Worm (Caenorhabditis elegans): ENCODE measurements around the gene F42D1.4.

Gene F42D1.4

DNA sequence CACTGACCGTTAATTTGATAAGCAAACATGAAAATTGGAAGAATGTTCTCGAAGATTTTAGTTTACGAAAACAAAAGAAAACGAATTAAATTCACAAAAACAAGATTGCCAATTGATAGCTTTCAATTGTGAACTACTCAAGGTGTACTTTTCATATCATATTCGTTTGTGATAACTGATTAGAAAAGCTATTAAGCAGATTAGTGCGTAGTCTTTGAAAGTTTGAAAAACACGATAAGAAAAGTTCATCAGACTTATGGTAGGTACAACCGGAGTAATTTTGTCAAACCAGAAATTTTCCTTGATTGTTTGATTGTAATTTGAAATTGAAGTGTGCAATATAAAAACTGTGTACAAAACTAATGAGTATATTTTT lies 19.5 kb upstream of the F42D1.4 start:
- TF ChIP-seq F13C5.2 (tag; optimal IDR thresholded peaks at IDR 0.05) (no peak), flt-1 (GFP tag; IDR thresholded peaks at IDR 0.05) (no peak), ceh-36 (tag; optimal IDR thresholded peaks at IDR 0.05) (no peak), hnd-1 (tag; optimal IDR thresholded peaks at IDR 0.05) (no peak)

DNA sequence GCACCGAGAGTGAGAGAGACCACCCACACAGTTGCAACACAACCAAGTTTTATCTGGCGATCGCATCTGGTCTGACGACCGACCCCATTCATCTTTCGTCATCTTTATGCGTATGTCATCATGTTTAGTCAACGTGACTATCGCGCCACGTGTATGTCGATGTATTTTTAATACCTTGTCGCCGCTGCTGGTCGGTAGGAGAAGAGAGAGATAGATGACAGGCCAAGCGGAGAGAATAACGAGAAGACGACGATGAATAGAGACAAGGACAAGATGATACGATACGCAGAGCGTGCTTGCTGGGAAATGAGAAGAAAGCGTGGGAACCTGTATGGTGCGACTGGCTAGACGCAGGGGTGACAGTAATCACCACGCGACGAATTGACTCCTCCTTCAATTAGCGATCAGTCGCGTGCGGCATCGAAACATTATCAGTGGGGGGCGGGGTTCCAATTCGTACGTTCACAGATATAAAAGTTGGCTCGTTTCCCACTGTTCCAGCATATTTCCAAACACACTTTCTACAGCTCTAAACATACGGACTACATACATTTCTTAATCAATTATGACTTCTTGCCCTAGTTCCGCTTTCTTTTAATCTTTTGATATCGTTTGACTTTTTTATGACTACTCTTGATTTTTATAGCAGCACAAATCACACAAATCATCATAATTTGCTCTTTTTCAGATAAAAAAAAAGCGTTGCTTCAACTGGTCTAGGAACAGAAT lies 16.6 kb upstream of the F42D1.4 start, which contains the start of gene tatn-1:
tatn-1 (plus strand) TSS at position 689 of the 729 bp plus-strand sequence.
- TF ChIP-seq hmg-4 (GFP tag; optimal IDR thresholded peaks at IDR 0.05) = no peak
- no peak for TF ChIP-seq F13C5.2 (tag; optimal IDR thresholded peaks at IDR 0.05)
- TF ChIP-seq scrt-1 (GFP tag; IDR thresholded peaks at IDR 0.05) = no peak
- no peak for TF ChIP-seq tbx-11 (GFP tag; IDR thresholded peaks at IDR 0.05)
- no peak for TF ChIP-seq aly-1 (tag; optimal IDR thresholded peaks at IDR 0.05)
- TF ChIP-seq hnd-1 (tag; optimal IDR thresholded peaks at IDR 0.05) = no peak
- no peak for TF ChIP-seq ceh-13 (GFP tag; optimal IDR thresholded peaks at IDR 0.05)
- no peak for TF ChIP-seq tra-4 (tag; optimal IDR thresholded peaks at IDR 0.05)
- TF ChIP-seq ama-1 (optimal IDR thresholded peaks at IDR 0.05) = no peak
- no peak for TF ChIP-seq tbx-37 (GFP tag; conservative IDR thresholded peaks at IDR 0.05)
- TF ChIP-seq B0310.2 (tag; optimal IDR thresholded peaks at IDR 0.05) = no peak
- TF ChIP-seq pes-1 (GFP tag; IDR thresholded peaks at IDR 0.05) = no peak
- TF ChIP-seq ets-7 (tag; optimal IDR thresholded peaks at IDR 0.05) = no peak
- no peak for TF ChIP-seq hmbx-1 (tag; optimal IDR thresholded peaks at IDR 0.05)
- TF ChIP-seq ceh-36 (tag; optimal IDR thresholded peaks at IDR 0.05) = no peak

DNA sequence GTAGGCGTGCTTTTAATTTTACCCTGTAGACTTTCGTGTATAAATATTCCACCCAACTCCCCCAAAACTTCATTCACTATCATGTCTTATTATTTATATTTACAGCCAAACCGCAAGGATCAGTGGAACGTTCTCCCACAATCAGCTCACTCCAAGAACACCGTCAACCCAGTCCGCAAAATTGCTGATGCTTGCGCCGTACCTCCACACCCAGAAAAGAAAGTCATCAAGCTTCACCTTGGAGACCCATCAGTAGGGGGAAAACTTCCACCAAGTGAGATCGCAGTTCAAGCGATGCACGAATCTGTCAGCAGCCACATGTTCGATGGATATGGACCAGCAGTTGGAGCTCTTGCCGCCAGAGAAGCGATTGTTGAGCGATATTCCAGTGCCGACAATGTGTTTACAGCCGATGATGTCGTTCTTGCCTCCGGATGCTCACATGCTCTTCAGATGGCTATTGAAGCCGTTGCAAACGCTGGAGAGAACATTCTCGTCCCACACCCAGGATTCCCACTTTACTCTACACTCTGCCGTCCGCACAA lies 15.8 kb upstream of the F42D1.4 start:
- TF ChIP-seq pes-1 (GFP tag; IDR thresholded peaks at IDR 0.05) (no peak), ceh-36 (tag; optimal IDR thresholded peaks at IDR 0.05) (no peak), hmg-4 (GFP tag; optimal IDR thresholded peaks at IDR 0.05) (no peak), aly-1 (tag; optimal IDR thresholded peaks at IDR 0.05) (no peak), tbx-11 (GFP tag; IDR thresholded peaks at IDR 0.05) (no peak), sea-1 (GFP tag; conservative IDR thresholded peaks at IDR 0.05) (no peak), scrt-1 (GFP tag; IDR thresholded peaks at IDR 0.05) (no peak), hnd-1 (tag; optimal IDR thresholded peaks at IDR 0.05) (no peak), tra-4 (tag; optimal IDR thresholded peaks at IDR 0.05) (no peak), ceh-13 (GFP tag; optimal IDR thresholded peaks at IDR 0.05) (no peak), ama-1 (optimal IDR thresholded peaks at IDR 0.05) (no peak), hmbx-1 (tag; optimal IDR thresholded peaks at IDR 0.05) (no peak), ets-7 (tag; optimal IDR thresholded peaks at IDR 0.05) (no peak)

DNA sequence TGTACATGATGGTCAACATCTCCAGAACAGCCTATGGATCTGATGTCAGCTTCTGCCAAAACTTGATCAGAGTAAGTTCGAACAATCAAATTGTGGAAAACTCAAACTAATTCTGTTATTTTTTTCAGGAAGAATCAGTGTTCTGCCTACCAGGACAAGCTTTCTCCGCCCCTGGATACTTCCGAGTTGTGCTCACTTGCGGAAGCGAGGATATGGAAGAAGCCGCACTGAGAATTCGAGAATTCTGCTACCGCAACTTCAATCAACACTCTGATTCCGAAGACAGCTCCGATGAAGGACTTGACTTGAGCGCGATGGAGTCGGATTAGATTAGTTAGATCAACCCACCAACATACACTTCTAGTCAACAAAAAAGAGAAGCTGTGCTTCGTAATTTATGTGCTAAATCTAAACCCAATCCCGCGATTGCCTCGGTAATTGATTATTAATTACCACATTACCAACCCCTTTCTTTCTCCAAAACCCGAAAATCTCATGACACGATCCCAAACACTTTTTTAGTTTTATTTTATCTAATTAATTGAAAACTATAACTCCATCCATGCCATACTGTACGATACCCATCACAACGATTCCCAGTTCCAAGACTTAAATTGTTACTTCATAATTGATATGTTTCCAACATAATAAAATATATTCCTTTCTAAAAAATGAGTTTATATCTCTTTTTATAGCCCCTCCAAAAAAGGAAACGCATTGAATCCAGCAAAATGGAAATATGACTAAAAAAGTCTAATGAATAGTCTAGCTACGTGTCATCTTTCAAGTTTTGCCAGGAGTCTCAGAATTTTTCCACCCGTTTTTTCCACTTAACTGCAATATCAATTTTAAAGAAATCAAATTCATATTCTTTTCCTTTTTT lies 14.5 kb upstream of the F42D1.4 start:
- TF ChIP-seq ama-1 (optimal IDR thresholded peaks at IDR 0.05) = no peak
- no peak for TF ChIP-seq tbx-11 (GFP tag; IDR thresholded peaks at IDR 0.05)
- TF ChIP-seq sea-1 (GFP tag; conservative IDR thresholded peaks at IDR 0.05) = no peak
- TF ChIP-seq B0310.2 (tag; optimal IDR thresholded peaks at IDR 0.05) = no peak
- no peak for TF ChIP-seq ets-7 (tag; optimal IDR thresholded peaks at IDR 0.05)
- no peak for TF ChIP-seq tbx-37 (GFP tag; conservative IDR thresholded peaks at IDR 0.05)
- no peak for TF ChIP-seq scrt-1 (GFP tag; IDR thresholded peaks at IDR 0.05)

DNA sequence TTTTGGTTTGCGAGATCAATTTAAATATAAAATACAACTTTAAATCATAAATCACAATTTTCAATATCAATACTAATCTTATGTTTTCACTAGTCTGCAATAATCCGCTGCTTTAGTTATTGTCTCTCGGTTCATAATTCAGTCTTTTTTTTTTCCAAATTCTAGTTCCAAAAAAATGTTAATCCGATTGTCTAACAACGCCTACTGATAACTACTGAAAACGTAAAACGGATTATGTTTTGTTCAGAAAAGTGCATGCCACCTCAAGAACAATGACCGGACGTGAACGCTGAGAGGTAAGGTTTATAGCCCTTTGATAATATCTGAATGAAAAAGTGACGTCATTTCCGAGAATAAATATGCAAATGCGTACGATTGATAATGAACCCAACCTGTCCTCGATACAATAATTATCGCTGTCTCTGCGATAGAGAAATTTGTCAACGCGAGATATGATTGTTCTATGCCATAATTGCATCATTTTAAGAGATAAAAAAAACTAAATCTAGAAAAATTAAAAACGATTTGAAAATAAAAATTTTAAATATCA lies 13.8 kb upstream of the F42D1.4 start, which contains the start of gene sprr-2:
sprr-2 (plus strand) TSS at position 248 of the 550 bp plus-strand sequence.
- TF ChIP-seq scrt-1 (GFP tag; IDR thresholded peaks at IDR 0.05) (no peak), flt-1 (GFP tag; IDR thresholded peaks at IDR 0.05) (no peak), F13C5.2 (tag; optimal IDR thresholded peaks at IDR 0.05) (no peak), B0310.2 (tag; optimal IDR thresholded peaks at IDR 0.05) (no peak), tra-4 (tag; optimal IDR thresholded peaks at IDR 0.05) (no peak), tbx-37 (GFP tag; conservative IDR thresholded peaks at IDR 0.05) (no peak), ceh-36 (tag; optimal IDR thresholded peaks at IDR 0.05) (no peak), tbx-11 (GFP tag; IDR thresholded peaks at IDR 0.05) (no peak), ceh-13 (GFP tag; optimal IDR thresholded peaks at IDR 0.05) (no peak), sea-1 (GFP tag; conservative IDR thresholded peaks at IDR 0.05) (no peak)

DNA sequence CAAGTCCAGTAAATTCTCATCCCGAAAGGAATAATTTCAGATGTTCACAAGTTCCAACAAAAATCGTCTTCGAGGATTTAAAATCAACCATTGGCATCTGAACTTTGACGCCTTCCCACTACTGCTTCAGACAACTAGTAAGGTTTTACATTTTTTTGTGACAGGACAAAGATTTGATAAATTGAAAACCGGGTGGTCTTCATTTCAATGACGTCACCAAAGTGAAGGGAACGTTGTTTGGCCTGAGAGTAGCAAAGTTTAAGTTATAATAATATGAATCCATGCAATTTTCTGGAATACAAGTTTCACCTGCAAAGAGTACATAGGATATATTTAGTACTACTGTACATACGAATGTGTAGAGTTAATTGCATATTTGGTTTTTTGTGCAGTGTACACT lies 12.9 kb upstream of the F42D1.4 start:
- TF ChIP-seq hmbx-1 (tag; optimal IDR thresholded peaks at IDR 0.05) (no peak), tra-4 (tag; optimal IDR thresholded peaks at IDR 0.05) (no peak), F13C5.2 (tag; optimal IDR thresholded peaks at IDR 0.05) (no peak), aly-1 (tag; optimal IDR thresholded peaks at IDR 0.05) (no peak)

DNA sequence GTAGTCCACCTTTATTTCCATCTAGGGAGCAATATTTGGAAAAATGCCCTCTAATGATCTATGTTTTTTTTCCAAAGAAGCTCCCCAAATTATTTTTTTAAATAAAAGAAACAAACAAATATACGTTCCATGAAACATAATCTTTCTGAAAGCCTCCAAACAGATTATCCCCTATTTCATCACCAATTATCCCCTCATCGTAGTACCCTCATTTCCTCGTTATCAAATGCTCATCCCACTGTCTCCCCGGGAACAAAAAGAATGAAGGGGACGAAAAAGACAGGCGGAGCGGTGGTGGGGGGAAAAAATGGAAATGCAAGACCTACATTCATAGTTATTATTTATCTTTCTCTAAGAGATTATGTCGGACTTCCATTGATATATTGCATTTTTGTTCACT lies 9.6 kb upstream of the F42D1.4 start:
- TF ChIP-seq hmbx-1 (tag; optimal IDR thresholded peaks at IDR 0.05) (no peak), scrt-1 (GFP tag; IDR thresholded peaks at IDR 0.05) (no peak), B0310.2 (tag; optimal IDR thresholded peaks at IDR 0.05) (no peak)

DNA sequence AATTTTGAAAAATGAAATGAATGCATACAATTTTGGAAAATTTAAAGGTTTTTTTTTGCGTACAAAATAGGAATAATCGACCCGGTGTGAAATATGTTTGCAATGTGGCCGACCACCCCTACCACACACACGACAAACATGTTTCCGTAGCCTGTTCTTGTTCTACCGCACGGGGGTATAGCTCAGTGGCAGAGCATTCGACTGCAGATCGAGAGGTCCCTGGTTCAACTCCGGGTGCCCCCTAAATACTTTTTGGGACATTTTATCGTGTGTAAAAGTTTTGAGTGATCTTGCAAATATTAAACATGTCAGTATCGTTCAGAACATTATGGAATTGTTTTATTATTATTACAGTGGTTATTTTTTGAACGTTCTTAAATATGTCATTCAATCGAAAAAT lies 2.3 kb upstream of the F42D1.4 start:
- TF ChIP-seq ets-7 (tag; optimal IDR thresholded peaks at IDR 0.05) (peak; percentile 59), hnd-1 (tag; optimal IDR thresholded peaks at IDR 0.05) (peak; percentile 68), ceh-36 (tag; optimal IDR thresholded peaks at IDR 0.05) (peak; percentile 84), scrt-1 (GFP tag; IDR thresholded peaks at IDR 0.05) (peak; percentile 91), aly-1 (tag; optimal IDR thresholded peaks at IDR 0.05) (peak; percentile 83), ama-1 (optimal IDR thresholded peaks at IDR 0.05) (no peak), B0310.2 (tag; optimal IDR thresholded peaks at IDR 0.05) (peak; percentile 79), pes-1 (GFP tag; IDR thresholded peaks at IDR 0.05) (peak; percentile 95), tbx-11 (GFP tag; IDR thresholded peaks at IDR 0.05) (peak; percentile 86), hmg-4 (GFP tag; optimal IDR thresholded peaks at IDR 0.05) (peak; percentile 90), hmbx-1 (tag; optimal IDR thresholded peaks at IDR 0.05) (peak; percentile 76), F13C5.2 (tag; optimal IDR thresholded peaks at IDR 0.05) (peak; percentile 82), flt-1 (GFP tag; IDR thresholded peaks at IDR 0.05) (peak; percentile 90), tra-4 (tag; optimal IDR thresholded peaks at IDR 0.05) (peak; percentile 65), tbx-37 (GFP tag; conservative IDR thresholded peaks at IDR 0.05) (peak; percentile 88), sea-1 (GFP tag; conservative IDR thresholded peaks at IDR 0.05) (peak; percentile 90), ceh-13 (GFP tag; optimal IDR thresholded peaks at IDR 0.05) (peak; percentile 92)
